Worm (Caenorhabditis elegans): ENCODE results near the gene npr-35.

DNA sequence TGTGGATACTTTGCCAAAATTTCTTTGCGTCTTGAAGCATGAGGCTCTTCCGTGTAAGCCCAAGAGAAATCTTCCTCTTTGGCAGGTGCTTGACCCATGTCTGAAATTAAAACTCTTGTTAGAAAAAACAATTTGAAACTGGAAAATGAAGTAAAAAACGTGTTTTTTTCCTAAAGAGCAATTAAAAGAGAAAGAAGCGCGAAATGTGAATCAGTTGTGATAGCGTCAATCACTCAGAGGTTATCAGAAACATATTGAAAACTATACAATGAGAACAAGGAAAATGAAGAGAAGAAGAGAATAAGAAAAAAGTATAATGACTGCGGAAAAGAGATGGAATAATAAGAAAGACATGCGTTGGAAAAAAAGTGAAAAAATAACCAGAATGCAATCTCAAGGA is 36.8 kb upstream of the npr-35 start, which contains the start of gene F33D4.4:
- TF ChIP-seq snpc-4 (tag; optimal IDR thresholded peaks at IDR 0.05) (no peak), nhr-11 (tag; optimal IDR thresholded peaks at IDR 0.05) (no peak), lin-13 (GFP tag; optimal IDR thresholded peaks at IDR 0.05) (no peak), ceh-82 (tag; optimal IDR thresholded peaks at IDR 0.05) (no peak), nhr-10 (tag; optimal IDR thresholded peaks at IDR 0.05) (no peak), egl-27 (tag; optimal IDR thresholded peaks at IDR 0.05) (no peak), skn-1 (tag; optimal IDR thresholded peaks at IDR 0.05) (no peak)

Measured in whole organism, L2 larva.